Worm (Caenorhabditis elegans): ENCODE measurements around the gene F54D5.4.

DNA sequence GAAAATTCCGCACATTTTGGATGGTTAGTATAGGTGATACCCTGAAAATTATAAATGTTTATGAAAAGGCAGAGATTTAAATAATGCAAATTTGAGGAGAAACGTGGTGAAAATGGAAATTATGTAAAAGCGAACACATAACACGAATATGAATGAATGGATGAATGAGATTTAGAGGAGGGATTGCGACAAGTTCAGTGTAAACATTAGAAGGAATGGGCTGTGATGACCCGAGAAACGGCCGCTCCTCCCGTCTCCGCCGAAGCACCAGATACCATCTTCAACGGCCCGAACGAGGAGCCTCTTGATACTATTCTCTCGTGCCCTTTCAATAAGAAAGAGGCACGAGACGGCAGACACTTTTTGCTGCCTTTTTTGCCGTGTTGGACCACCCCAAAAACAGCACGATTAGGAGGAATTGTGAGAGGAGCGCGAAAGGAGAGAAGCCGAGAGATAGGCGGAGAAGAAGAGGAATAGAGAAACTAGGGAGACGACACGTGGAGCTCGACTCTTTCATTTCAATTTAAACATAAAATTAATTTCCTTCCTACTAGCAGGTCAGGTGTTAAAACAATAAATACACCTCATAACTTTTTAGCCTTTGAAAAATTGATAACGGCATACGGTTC lies 25.9 kb downstream of the F54D5.4 start, which contains the start of gene gfat-1:
- TF ChIP-seq flt-1 (GFP tag; IDR thresholded peaks at IDR 0.05) (no peak), cog-1 (tag; optimal IDR thresholded peaks at IDR 0.05) (no peak), klf-2 (GFP tag; conservative IDR thresholded peaks at IDR 0.05) (no peak)

Data from whole organism, midembryonic.